Worm (Caenorhabditis elegans): ENCODE results near the gene K10G6.5.

K10G6.5 gene

DNA sequence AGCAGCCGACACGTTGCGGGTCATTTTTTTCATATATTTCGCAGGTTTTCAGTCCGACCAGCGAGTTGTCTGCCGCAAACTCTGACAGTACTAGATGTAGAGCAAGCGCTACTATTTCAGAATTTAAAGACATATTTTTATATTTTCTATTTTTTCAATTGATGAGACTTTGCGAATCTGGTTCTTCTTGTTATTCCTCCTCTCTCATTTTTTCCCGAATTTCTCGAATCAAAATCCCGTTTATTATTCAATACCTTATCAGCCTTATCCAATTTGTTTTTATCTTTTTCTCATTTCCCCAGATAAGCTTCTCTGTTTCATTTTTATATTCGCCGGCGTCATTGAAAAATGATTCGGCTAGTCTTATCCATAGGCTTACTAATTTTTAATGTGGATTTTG, 11.1 kb upstream of the K10G6.5 start, which contains the start of gene dos-2:
Gene dos-2 (plus strand): TSS at position 301 of the 400 bp plus-strand sequence.
- no peak for TF ChIP-seq fos-1 (tag; optimal IDR thresholded peaks at IDR 0.05)
- no peak for TF ChIP-seq elt-1 (tag; optimal IDR thresholded peaks at IDR 0.05)
- no peak for TF ChIP-seq nhr-10 (tag; optimal IDR thresholded peaks at IDR 0.05)
- no peak for TF ChIP-seq alr-1 (tag; optimal IDR thresholded peaks at IDR 0.05)
- no peak for TF ChIP-seq nhr-129 (tag; optimal IDR thresholded peaks at IDR 0.05)
- TF ChIP-seq sem-4 (tag; optimal IDR thresholded peaks at IDR 0.05), result no peak

DNA sequence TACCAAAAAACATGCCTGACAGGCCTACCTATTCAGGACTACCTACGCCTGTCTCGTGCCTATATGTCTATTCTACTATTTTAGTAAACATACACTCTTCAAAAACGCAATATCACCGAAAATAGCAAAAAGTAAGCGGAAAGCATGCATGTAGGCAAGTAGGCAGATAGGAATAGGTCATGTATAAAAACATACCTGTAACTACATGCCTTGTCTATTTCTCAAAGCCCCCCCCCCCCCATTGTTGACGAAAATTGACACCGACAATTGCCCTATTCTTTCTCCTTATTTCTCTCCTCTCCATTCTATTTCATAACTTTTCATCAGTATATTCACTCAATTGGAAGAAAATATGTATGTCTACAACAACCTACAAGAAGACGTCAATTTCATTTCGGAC, 8.9 kb upstream of the K10G6.5 start:
- TF ChIP-seq lsy-2 (tag; optimal IDR thresholded peaks at IDR 0.05), result no peak

DNA sequence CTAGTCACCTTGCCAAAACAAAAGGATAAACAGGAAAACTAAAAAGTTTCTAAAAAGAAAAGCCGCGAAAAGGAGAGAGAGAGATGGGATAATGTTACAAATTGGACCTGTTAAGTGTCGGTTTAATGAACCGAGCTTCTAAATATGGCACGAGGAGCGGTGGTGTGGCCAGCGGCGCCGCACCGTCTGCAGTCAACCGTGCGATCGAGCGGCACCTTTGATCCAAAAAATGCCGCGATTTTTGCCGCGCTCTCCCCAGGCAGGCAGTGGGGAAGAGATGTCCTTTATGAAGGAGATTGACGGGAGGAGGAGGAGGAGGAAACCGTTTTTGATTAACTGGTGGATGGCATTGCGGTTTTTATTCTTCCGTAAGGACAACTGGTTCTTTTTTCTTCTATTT, 6.7 kb upstream of the K10G6.5 start:
- TF ChIP-seq nhr-23 (tag; optimal IDR thresholded peaks at IDR 0.05), result no peak
- TF ChIP-seq unc-55 (GFP tag; optimal IDR thresholded peaks at IDR 0.05), result no peak

DNA sequence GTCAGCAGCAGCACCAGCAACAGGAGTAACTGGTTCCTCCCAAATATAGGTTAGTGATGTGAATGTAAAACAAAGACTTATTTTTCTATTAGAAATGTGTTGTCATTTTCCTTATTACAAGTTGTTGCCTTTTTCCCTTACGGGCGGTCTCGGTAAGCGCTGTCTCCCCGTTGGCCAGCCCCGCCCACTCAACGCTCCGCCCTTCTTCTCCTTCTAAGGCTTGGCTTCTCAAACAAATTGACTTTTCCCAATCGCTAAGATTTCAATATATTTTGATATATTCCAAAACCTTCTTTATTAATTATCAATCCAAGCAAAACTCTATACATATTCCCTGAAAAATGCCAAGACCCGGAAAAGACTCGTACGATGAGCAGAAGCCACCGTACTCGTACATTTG, 4.7 kb upstream of the K10G6.5 start, which contains the start of gene lin-31:
Gene lin-31 (plus strand): TSS at position 237 of the 400 bp plus-strand sequence.
- TF ChIP-seq egl-27 (tag; optimal IDR thresholded peaks at IDR 0.05) (no peak), C34F6.9 (tag; optimal IDR thresholded peaks at IDR 0.05) (no peak), nhr-10 (tag; optimal IDR thresholded peaks at IDR 0.05) (no peak), ama-1 (optimal IDR thresholded peaks at IDR 0.05) (no peak), blmp-1 (tag; optimal IDR thresholded peaks at IDR 0.05; ENCODE audit: insufficient read depth) (no peak), crh-2 (tag; optimal IDR thresholded peaks at IDR 0.05) (no peak), snpc-4 (tag; optimal IDR thresholded peaks at IDR 0.05) (no peak)

DNA sequence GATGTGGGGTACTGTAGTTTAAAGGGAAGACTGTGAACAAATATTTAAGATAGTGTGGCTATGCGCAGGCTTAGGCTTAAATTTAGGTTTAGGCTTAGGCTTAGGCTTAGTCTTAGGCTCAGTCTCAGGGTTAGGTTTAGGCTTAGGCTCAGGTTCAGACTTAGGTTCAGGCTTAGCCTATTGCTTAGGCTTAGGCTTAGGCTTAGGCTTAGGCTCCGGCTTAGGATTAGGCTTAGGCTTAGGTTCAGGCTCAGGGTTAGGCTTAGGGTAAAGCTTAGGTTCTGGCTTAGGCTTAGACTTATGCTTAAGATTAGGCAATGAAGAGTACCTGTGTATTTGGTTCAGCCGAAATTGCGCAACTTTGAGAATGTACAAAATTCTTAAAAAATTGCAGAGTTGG, 2.8 kb upstream of the K10G6.5 start:
- TF ChIP-seq lin-39 (tag; optimal IDR thresholded peaks at IDR 0.05) (no peak), nhr-12 (tag; optimal IDR thresholded peaks at IDR 0.05) (no peak), egl-27 (tag; optimal IDR thresholded peaks at IDR 0.05) (no peak), nhr-129 (tag; optimal IDR thresholded peaks at IDR 0.05) (no peak), elt-3 (tag; optimal IDR thresholded peaks at IDR 0.05) (no peak), snpc-4 (tag; optimal IDR thresholded peaks at IDR 0.05) (no peak), elt-1 (tag; optimal IDR thresholded peaks at IDR 0.05) (no peak), ZK546.5 (tag; optimal IDR thresholded peaks at IDR 0.05) (no peak), sma-9 (GFP tag; optimal IDR thresholded peaks at IDR 0.05) (no peak), sma-9 (tag; optimal IDR thresholded peaks at IDR 0.05) (no peak), nhr-21 (tag; optimal IDR thresholded peaks at IDR 0.05) (no peak), sem-4 (tag; optimal IDR thresholded peaks at IDR 0.05) (no peak), nhr-77 (tag; optimal IDR thresholded peaks at IDR 0.05) (no peak), ztf-11 (tag; optimal IDR thresholded peaks at IDR 0.05) (no peak)

DNA sequence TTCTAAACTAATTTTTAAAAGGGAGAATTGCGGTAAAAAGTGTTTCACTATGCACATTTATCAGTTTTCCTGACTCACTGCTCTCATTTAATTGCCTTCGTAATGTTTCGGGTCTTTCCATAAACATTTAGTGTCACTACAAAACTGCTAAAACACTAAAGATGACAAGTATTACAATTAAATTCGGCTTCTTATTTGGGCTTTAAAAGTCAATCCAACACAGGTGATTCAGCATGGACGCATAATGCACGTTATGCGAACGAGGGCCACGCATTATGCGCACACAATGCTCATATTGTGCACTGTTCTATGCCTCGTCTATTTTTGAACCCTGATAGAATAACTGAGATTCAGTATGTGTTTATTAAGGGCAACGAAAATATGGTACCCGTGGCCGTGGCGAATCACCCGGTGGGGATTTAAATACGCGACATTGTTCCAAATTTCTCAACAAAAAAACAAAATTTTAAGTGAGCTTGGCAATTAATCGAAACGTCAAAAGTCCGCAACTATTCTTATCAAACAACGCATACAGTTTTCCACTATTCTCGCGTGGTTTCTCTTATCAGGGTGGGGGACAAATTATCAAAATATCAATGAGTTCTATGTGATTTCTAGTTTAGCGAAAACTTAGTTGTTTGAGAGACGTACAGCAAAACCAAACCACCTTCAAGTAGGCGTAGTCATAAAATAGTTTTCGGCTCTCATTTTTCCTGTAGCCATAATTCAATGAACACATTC, 2.7 kb downstream of the K10G6.5 start, which contains the start of gene Y14H12A.2:
Gene Y14H12A.2 (minus strand): TSS at position 51 of the 741 bp plus-strand sequence.
- no peak for TF ChIP-seq lin-11 (tag; optimal IDR thresholded peaks at IDR 0.05)
- no peak for TF ChIP-seq nhr-6 (tag; optimal IDR thresholded peaks at IDR 0.05)
- TF ChIP-seq fos-1 (tag; optimal IDR thresholded peaks at IDR 0.05), result peak; percentile 78
- no peak for TF ChIP-seq skn-1 (tag; optimal IDR thresholded peaks at IDR 0.05)
- peak; percentile 47 for TF ChIP-seq sma-9 (GFP tag; optimal IDR thresholded peaks at IDR 0.05)
- TF ChIP-seq sma-9 (tag; optimal IDR thresholded peaks at IDR 0.05), result no peak
- TF ChIP-seq nhr-77 (tag; optimal IDR thresholded peaks at IDR 0.05), result no peak
- no peak for TF ChIP-seq nhr-129 (tag; optimal IDR thresholded peaks at IDR 0.05)
- TF ChIP-seq alr-1 (tag; optimal IDR thresholded peaks at IDR 0.05), result no peak
- no peak for TF ChIP-seq snpc-4 (tag; optimal IDR thresholded peaks at IDR 0.05)
- TF ChIP-seq lin-13 (GFP tag; optimal IDR thresholded peaks at IDR 0.05), result no peak
- peak; percentile 26 for TF ChIP-seq gmeb-1 (tag; optimal IDR thresholded peaks at IDR 0.05)
- no peak for TF ChIP-seq egl-27 (tag; optimal IDR thresholded peaks at IDR 0.05)
- TF ChIP-seq crh-2 (tag; optimal IDR thresholded peaks at IDR 0.05), result peak; percentile 24

DNA sequence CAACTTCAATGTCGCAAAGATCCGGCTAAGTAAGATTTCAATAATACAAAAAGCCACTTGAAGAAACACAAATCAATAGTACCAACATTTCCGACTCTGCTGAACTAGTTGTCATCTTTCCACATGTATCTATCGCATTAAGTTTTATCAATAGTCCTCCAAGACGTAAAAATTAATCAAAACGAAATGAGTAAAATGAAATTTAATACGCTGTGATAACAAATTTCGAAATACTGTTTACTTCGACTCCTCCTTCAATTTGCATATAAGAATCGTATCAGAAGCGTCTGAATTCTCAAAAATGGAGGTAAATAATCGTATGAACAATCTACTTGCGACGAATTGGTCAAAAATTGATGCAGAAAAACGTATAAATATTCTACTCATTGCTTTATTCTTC, 3.7 kb downstream of the K10G6.5 start:
- TF ChIP-seq ztf-11 (tag; optimal IDR thresholded peaks at IDR 0.05) (no peak), fos-1 (tag; optimal IDR thresholded peaks at IDR 0.05) (peak; percentile 81), sem-4 (tag; optimal IDR thresholded peaks at IDR 0.05) (no peak), elt-3 (tag; optimal IDR thresholded peaks at IDR 0.05) (no peak), nhr-10 (tag; optimal IDR thresholded peaks at IDR 0.05) (no peak)
